Worm (Caenorhabditis elegans): ENCODE measurements around the gene tag-18.

- no peak for TF ChIP-seq flt-1 (GFP tag; IDR thresholded peaks at IDR 0.05)
- TF ChIP-seq ref-1 (GFP tag; conservative IDR thresholded peaks at IDR 0.05) = no peak
- no peak for TF ChIP-seq med-1 (GFP tag; optimal IDR thresholded peaks at IDR 0.05; ENCODE audit: insufficient read depth)
- no peak for TF ChIP-seq ztf-29 (GFP tag; IDR thresholded peaks at IDR 0.05)
- TF ChIP-seq T22C8.4 (GFP tag; IDR thresholded peaks at IDR 0.05) = no peak
- TF ChIP-seq klf-2 (GFP tag; conservative IDR thresholded peaks at IDR 0.05) = no peak
- TF ChIP-seq tab-1 (GFP tag; IDR thresholded peaks at IDR 0.05) = no peak
Observed at ce11 chrX:3714797-3715196, 19.0 kb downstream of the tag-18 start, which contains the start of gene C01C4.2.

Measured in whole organism, midembryonic.